Fruit fly (Drosophila melanogaster) whole organism, pupa: ENCODE results near the gene CG43345.

Source experiments
- CG12605 ChIP-seq: fragments of 200-800 bp; sonication (Bioruptor generic); IDR thresholded peaks from 2 replicates; pipeline ENCODE4 v1.3.6; 2022; ENCODE audit warnings: missing biosample characterization, missing genetic modification characterization
- CG14655 ChIP-seq: fragments of 200-800 bp; sonication (Bioruptor generic); optimal IDR thresholded peaks from 3 replicates; lab custom pipeline; 2017; ENCODE audit warnings: mild to moderate bottlenecking, missing biosample characterization, missing genetic modification reagents, missing genetic modification characterization
- CG15710 ChIP-seq: fragments of 200-800 bp; sonication (Bioruptor generic); optimal IDR thresholded peaks from 2 replicates; lab custom pipeline; 2018; ENCODE audit warnings: missing biosample characterization, mild to moderate bottlenecking, missing genetic modification characterization, moderate library complexity
- CG34367 ChIP-seq: fragments of 200-800 bp; sonication (Bioruptor generic); optimal IDR thresholded peaks from 2 replicates; lab custom pipeline; 2018; ENCODE audit warnings: missing biosample characterization, mild to moderate bottlenecking, missing genetic modification characterization
- CG4496 ChIP-seq: fragments of 200-800 bp; sonication (Bioruptor generic); IDR thresholded peaks from 3 replicates; pipeline ENCODE4 v1.3.6; 2022; ENCODE audit warnings: missing biosample characterization, missing genetic modification characterization
- CG8301 ChIP-seq: fragments of 200-800 bp; sonication (Bioruptor generic); optimal IDR thresholded peaks from 2 replicates; lab custom pipeline; 2018; ENCODE audit warnings: missing biosample characterization, mild to moderate bottlenecking, missing genetic modification characterization
- D1 ChIP-seq: fragments of 200-800 bp; sonication (Bioruptor generic); optimal IDR thresholded peaks from 2 replicates; lab custom pipeline; 2018; ENCODE audit warnings: missing biosample characterization, mild to moderate bottlenecking, missing genetic modification characterization, moderate library complexity
- EcR ChIP-seq: fragments of 200-800 bp; sonication (Bioruptor generic); optimal IDR thresholded peaks from 3 replicates; lab custom pipeline; 2019; ENCODE audit warnings: missing biosample characterization, missing genetic modification characterization, mild to moderate bottlenecking, moderate library complexity, missing genetic modification reagents
- Ets98B ChIP-seq: fragments of 200-800 bp; sonication (Bioruptor generic); IDR thresholded peaks from 2 replicates; pipeline ENCODE4 v1.3.6; 2022; ENCODE audit warnings: missing biosample characterization, missing genetic modification characterization
- Snoo ChIP-seq: fragments of 200-800 bp; sonication (Bioruptor generic); optimal IDR thresholded peaks from 3 replicates; lab custom pipeline; 2017; ENCODE audit warnings: missing biosample characterization, mild to moderate bottlenecking, missing genetic modification characterization, inconsistent platforms
- fd96Ca ChIP-seq: fragments of 200-800 bp; sonication (Bioruptor generic); IDR thresholded peaks from 3 replicates; pipeline ENCODE4 v1.3.6; 2022; ENCODE audit warnings: missing biosample characterization, missing genetic modification characterization
- gl ChIP-seq: fragments of 200-800 bp; sonication (Bioruptor generic); optimal IDR thresholded peaks from 2 replicates; lab custom pipeline; 2018; ENCODE audit warnings: missing biosample characterization, mild to moderate bottlenecking, missing genetic modification characterization
- rn ChIP-seq: fragments of 200-800 bp; sonication (Bioruptor generic); IDR thresholded peaks from 2 replicates; pipeline ENCODE4 v1.3.6; 2022; ENCODE audit warnings: missing biosample characterization, missing genetic modification characterization

DNA sequence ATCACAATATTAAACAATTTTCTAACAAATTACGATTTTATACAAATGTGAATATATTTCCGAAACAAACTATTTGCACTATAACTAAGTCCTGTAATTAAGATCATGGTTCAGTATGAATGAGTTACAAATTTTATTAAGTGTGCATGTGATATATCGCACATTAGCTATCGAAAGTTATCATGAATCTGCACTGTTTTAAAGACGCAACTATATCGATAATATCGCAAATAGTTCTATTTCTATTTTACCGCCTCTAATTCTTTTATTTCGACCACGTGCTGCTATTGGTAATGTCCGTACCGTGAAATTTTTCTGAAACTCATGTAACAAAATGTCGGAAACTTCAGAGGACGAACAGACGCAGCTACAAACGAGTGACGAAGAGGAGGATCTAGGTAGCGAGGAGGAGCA lies 25.4 kb downstream of the CG43345 start, which contains the start of gene pths:
- peak; percentile 6 for TF ChIP-seq CG34367 (tag; lab: Kevin White, UChicago)
- TF ChIP-seq CG15710 (tag; lab: Kevin White, UChicago) = no peak
- no peak for TF ChIP-seq Snoo (tag; lab: Kevin White, UChicago)
- TF ChIP-seq fd96Ca (GFP tag; lab: Robert Waterston, UW) = no peak
- no peak for TF ChIP-seq EcR (GFP tag; lab: Kevin White, UChicago)
- no peak for TF ChIP-seq CG8301 (tag; lab: Kevin White, UChicago)
- TF ChIP-seq CG12605 (GFP tag; lab: Robert Waterston, UW) = no peak
- no peak for TF ChIP-seq Ets98B
- no peak for TF ChIP-seq gl
- no peak for TF ChIP-seq CG14655 (GFP tag; lab: Kevin White, UChicago)
- TF ChIP-seq CG4496 = no peak
- no peak for TF ChIP-seq D1 (tag; lab: Kevin White, UChicago)
- TF ChIP-seq rn (GFP tag; lab: Robert Waterston, UW) = no peak; the same call in 1 of the 2 replicates
